Worm (Caenorhabditis elegans) whole organism, L3 larva: ENCODE results near the gene C45B11.8.

ENCODE experiments used
- aly-2 ChIP-seq: fragments of 150-350 bp; optimal IDR thresholded peaks from 2 replicates; lab custom pipeline; 2014; ENCODE audit warnings: missing biosample characterization, missing genetic modification characterization
- ama-1 ChIP-seq: fragments of 150-350 bp; optimal IDR thresholded peaks from 2 replicates; lab custom pipeline; 2018
- ceh-82 ChIP-seq: fragments of 150-350 bp; optimal IDR thresholded peaks from 2 replicates; lab custom pipeline; 2014; ENCODE audit warnings: missing biosample characterization, missing genetic modification characterization
- egl-27 ChIP-seq: sonication (generic microtip); optimal IDR thresholded peaks from 4 replicates; lab custom pipeline; 2017; ENCODE audit warnings: missing biosample characterization, missing genetic modification reagents, missing genetic modification characterization
- elt-1 ChIP-seq: fragments of 150-350 bp; optimal IDR thresholded peaks from 2 replicates; lab custom pipeline; 2014; ENCODE audit warnings: missing biosample characterization, missing genetic modification characterization
- nhr-11 ChIP-seq: fragments of 150-350 bp; optimal IDR thresholded peaks from 2 replicates; lab custom pipeline; 2014; ENCODE audit warnings: missing biosample characterization, missing genetic modification characterization
- nhr-28 ChIP-seq: fragments of 150-350 bp; optimal IDR thresholded peaks from 2 replicates; lab custom pipeline; 2014; ENCODE audit warnings: missing biosample characterization, missing genetic modification characterization
- skn-1 ChIP-seq: fragments of 150-350 bp; optimal IDR thresholded peaks from 2 replicates; lab custom pipeline; 2014; ENCODE audit warnings: missing biosample characterization, missing genetic modification characterization
- snpc-4 ChIP-seq: fragments of 150-350 bp; optimal IDR thresholded peaks from 2 replicates; lab custom pipeline; 2014; ENCODE audit warnings: missing biosample characterization, missing genetic modification characterization
- unc-62 ChIP-seq: fragments of 150-350 bp; sonication (generic microtip); optimal IDR thresholded peaks from 4 replicates; lab custom pipeline; 2014; ENCODE audit warnings: missing biosample characterization, missing genetic modification reagents, missing genetic modification characterization
- zag-1 ChIP-seq: fragments of 150-350 bp; optimal IDR thresholded peaks from 2 replicates; lab custom pipeline; 2014; ENCODE audit warnings: missing biosample characterization, missing genetic modification characterization
- ztf-11 ChIP-seq: fragments of 150-350 bp; optimal IDR thresholded peaks from 2 replicates; lab custom pipeline; 2014; ENCODE audit warnings: missing biosample characterization, missing genetic modification characterization
- ztf-4 ChIP-seq: fragments of 150-350 bp; optimal IDR thresholded peaks from 2 replicates; lab custom pipeline; 2014; ENCODE audit warnings: missing biosample characterization, missing genetic modification characterization

- no peak for TF ChIP-seq ztf-4
- no peak for TF ChIP-seq ama-1 (lab: Kevin White, UChicago)
- no peak for TF ChIP-seq elt-1 (tag; lab: Kevin White, UChicago)
- TF ChIP-seq unc-62 (GFP tag; lab: Kevin White, UChicago), result no peak
- TF ChIP-seq skn-1 (tag; lab: Kevin White, UChicago), result no peak
- no peak for TF ChIP-seq nhr-28 (tag; lab: Kevin White, UChicago)
- TF ChIP-seq ceh-82 (tag; lab: Kevin White, UChicago), result no peak
- TF ChIP-seq nhr-11 (tag; lab: Kevin White, UChicago), result no peak
- no peak for TF ChIP-seq ztf-11 (tag; lab: Kevin White, UChicago)
- no peak for TF ChIP-seq snpc-4
- no peak for TF ChIP-seq aly-2 (tag; lab: Kevin White, UChicago)
- no peak for TF ChIP-seq egl-27 (tag; lab: Kevin White, UChicago)
- TF ChIP-seq zag-1 (tag; lab: Kevin White, UChicago), result no peak
These were observed 36.5 kb upstream of the C45B11.8 start for ce11 chrV:11004094-11004493.
